Fruit fly (Drosophila melanogaster) whole organism, pupa: ENCODE results near the gene TkR99D.

Source experiments
- CG10348 ChIP-seq: fragments of 200-800 bp; sonication (Bioruptor generic); IDR thresholded peaks from 2 replicates; pipeline ENCODE4 v1.3.6; 2022; ENCODE audit warnings: missing biosample characterization, missing genetic modification characterization
- CG12605 ChIP-seq: fragments of 200-800 bp; sonication (Bioruptor generic); IDR thresholded peaks from 2 replicates; pipeline ENCODE4 v1.3.6; 2022; ENCODE audit warnings: missing biosample characterization, missing genetic modification characterization
- CG13204 ChIP-seq: fragments of 200-800 bp; sonication (Bioruptor generic); optimal IDR thresholded peaks from 2 replicates; lab custom pipeline; 2018; ENCODE audit warnings: missing biosample characterization, mild to moderate bottlenecking, missing genetic modification characterization, moderate library complexity
- CG14655 ChIP-seq: fragments of 200-800 bp; sonication (Bioruptor generic); optimal IDR thresholded peaks from 3 replicates; lab custom pipeline; 2017; ENCODE audit warnings: mild to moderate bottlenecking, missing biosample characterization, missing genetic modification reagents, missing genetic modification characterization
- CG15710 ChIP-seq: fragments of 200-800 bp; sonication (Bioruptor generic); optimal IDR thresholded peaks from 2 replicates; lab custom pipeline; 2018; ENCODE audit warnings: missing biosample characterization, mild to moderate bottlenecking, missing genetic modification characterization, moderate library complexity
- CG17806 ChIP-seq: fragments of 200-800 bp; sonication (Bioruptor generic); optimal IDR thresholded peaks from 2 replicates; lab custom pipeline; 2018; ENCODE audit warnings: missing biosample characterization, mild to moderate bottlenecking, missing genetic modification characterization, moderate library complexity
- CG32121 ChIP-seq: fragments of 200-800 bp; sonication (Bioruptor generic); IDR thresholded peaks from 2 replicates; pipeline ENCODE4 v1.3.6; 2022; ENCODE audit warnings: missing biosample characterization, missing genetic modification characterization
- CG34367 ChIP-seq: fragments of 200-800 bp; sonication (Bioruptor generic); optimal IDR thresholded peaks from 2 replicates; lab custom pipeline; 2018; ENCODE audit warnings: missing biosample characterization, mild to moderate bottlenecking, missing genetic modification characterization
- CG4496 ChIP-seq: fragments of 200-800 bp; sonication (Bioruptor generic); IDR thresholded peaks from 3 replicates; pipeline ENCODE4 v1.3.6; 2022; ENCODE audit warnings: missing biosample characterization, missing genetic modification characterization
- CG8159 ChIP-seq: fragments of 200-800 bp; sonication (Bioruptor generic); optimal IDR thresholded peaks from 3 replicates; lab custom pipeline; 2018; ENCODE audit warnings: missing biosample characterization, mild to moderate bottlenecking, missing genetic modification characterization, moderate library complexity
- CG8301 ChIP-seq: fragments of 200-800 bp; sonication (Bioruptor generic); optimal IDR thresholded peaks from 2 replicates; lab custom pipeline; 2018; ENCODE audit warnings: missing biosample characterization, mild to moderate bottlenecking, missing genetic modification characterization
- CG9948 ChIP-seq: fragments of 200-800 bp; sonication (Bioruptor generic); optimal IDR thresholded peaks from 2 replicates; lab custom pipeline; 2018; ENCODE audit warnings: missing biosample characterization, mild to moderate bottlenecking, missing genetic modification characterization, moderate library complexity
- D1 ChIP-seq: fragments of 200-800 bp; sonication (Bioruptor generic); optimal IDR thresholded peaks from 2 replicates; lab custom pipeline; 2018; ENCODE audit warnings: missing biosample characterization, mild to moderate bottlenecking, missing genetic modification characterization, moderate library complexity
- EcR ChIP-seq: fragments of 200-800 bp; sonication (Bioruptor generic); optimal IDR thresholded peaks from 3 replicates; lab custom pipeline; 2019; ENCODE audit warnings: missing biosample characterization, missing genetic modification characterization, mild to moderate bottlenecking, moderate library complexity, missing genetic modification reagents
- Ets98B ChIP-seq: fragments of 200-800 bp; sonication (Bioruptor generic); IDR thresholded peaks from 2 replicates; pipeline ENCODE4 v1.3.6; 2022; ENCODE audit warnings: missing biosample characterization, missing genetic modification characterization
- Pif1A ChIP-seq: fragments of 200-800 bp; sonication (Bioruptor generic); optimal IDR thresholded peaks from 3 replicates; lab custom pipeline; 2016; ENCODE audit warnings: missing biosample characterization, missing genetic modification characterization
- Pif1B ChIP-seq: fragments of 200-800 bp; sonication (Bioruptor generic); optimal IDR thresholded peaks from 3 replicates; lab custom pipeline; 2016; ENCODE audit warnings: missing biosample characterization, missing genetic modification characterization
- Snoo ChIP-seq: fragments of 200-800 bp; sonication (Bioruptor generic); optimal IDR thresholded peaks from 3 replicates; lab custom pipeline; 2017; ENCODE audit warnings: missing biosample characterization, mild to moderate bottlenecking, missing genetic modification characterization, inconsistent platforms
- fd96Ca ChIP-seq: fragments of 200-800 bp; sonication (Bioruptor generic); IDR thresholded peaks from 3 replicates; pipeline ENCODE4 v1.3.6; 2022; ENCODE audit warnings: missing biosample characterization, missing genetic modification characterization
- gl ChIP-seq: fragments of 200-800 bp; sonication (Bioruptor generic); optimal IDR thresholded peaks from 2 replicates; lab custom pipeline; 2018; ENCODE audit warnings: missing biosample characterization, mild to moderate bottlenecking, missing genetic modification characterization
- rn ChIP-seq: fragments of 200-800 bp; sonication (Bioruptor generic); IDR thresholded peaks from 2 replicates; pipeline ENCODE4 v1.3.6; 2022; ENCODE audit warnings: missing biosample characterization, missing genetic modification characterization

The TkR99D gene

dm6 chr3R:29981479-29981878, 12.2 kb upstream of the TkR99D start:
- TF ChIP-seq CG8159 (tag; lab: Kevin White, UChicago), result peak; percentile 15
- no peak for TF ChIP-seq CG15710
- TF ChIP-seq Ets98B (GFP tag; lab: Robert Waterston, UW), result peak; percentile 23; the same call in 1 of the 2 replicates
- no peak for TF ChIP-seq fd96Ca (GFP tag; lab: Robert Waterston, UW)
- TF ChIP-seq Pif1A, result no peak
- TF ChIP-seq CG14655, result peak; percentile 40
- TF ChIP-seq CG13204 (GFP tag; lab: Kevin White, UChicago), result no peak
- TF ChIP-seq CG10348 (GFP tag; lab: Robert Waterston, UW), result no peak
- peak; percentile 3 for TF ChIP-seq CG17806 (tag; lab: Kevin White, UChicago)
- no peak for TF ChIP-seq Snoo (tag; lab: Kevin White, UChicago)
- TF ChIP-seq D1 (tag; lab: Kevin White, UChicago), result no peak
- peak; percentile 8; the same call in 1 of the 2 replicates for TF ChIP-seq CG32121 (GFP tag; lab: Robert Waterston, UW)
- no peak for TF ChIP-seq gl (tag; lab: Kevin White, UChicago)
- TF ChIP-seq CG9948 (tag; lab: Kevin White, UChicago), result no peak
- TF ChIP-seq CG12605 (GFP tag; lab: Robert Waterston, UW), result peak; percentile 14; the same call in 1 of the 2 replicates
- no peak for TF ChIP-seq Pif1B (GFP tag; lab: Kevin White, UChicago)
- peak; percentile 72 for TF ChIP-seq CG4496 (GFP tag; lab: Robert Waterston, UW)
- no peak for TF ChIP-seq rn (GFP tag; lab: Robert Waterston, UW)
- TF ChIP-seq CG34367, result no peak
- TF ChIP-seq EcR, result no peak
- peak; percentile 57 for TF ChIP-seq CG8301 (tag; lab: Kevin White, UChicago)

dm6 chr3R:29978595-29978994, 9.3 kb upstream of the TkR99D start:
- TF ChIP-seq CG15710 (peak; percentile 33), Pif1A (peak; percentile 19), CG14655 (peak; percentile 14), CG34367 (peak; percentile 5), Ets98B (GFP tag; lab: Robert Waterston, UW) (no peak), CG8159 (tag; lab: Kevin White, UChicago) (peak; percentile 41), D1 (tag; lab: Kevin White, UChicago) (no peak), fd96Ca (GFP tag; lab: Robert Waterston, UW) (no peak), CG17806 (tag; lab: Kevin White, UChicago) (no peak), Pif1B (GFP tag; lab: Kevin White, UChicago) (no peak)

dm6 chr3R:29963102-29963501, 6.1 kb downstream of the TkR99D start:
- TF ChIP-seq Ets98B (GFP tag; lab: Robert Waterston, UW) (no peak), CG32121 (GFP tag; lab: Robert Waterston, UW) (no peak), CG15710 (no peak), CG8301 (tag; lab: Kevin White, UChicago) (no peak), CG8159 (tag; lab: Kevin White, UChicago) (no peak), Snoo (tag; lab: Kevin White, UChicago) (no peak), Pif1A (no peak), CG4496 (GFP tag; lab: Robert Waterston, UW) (no peak), CG34367 (no peak), CG17806 (tag; lab: Kevin White, UChicago) (no peak), rn (GFP tag; lab: Robert Waterston, UW) (no peak), fd96Ca (GFP tag; lab: Robert Waterston, UW) (no peak), Pif1B (GFP tag; lab: Kevin White, UChicago) (no peak)

- peak; percentile 9 for TF ChIP-seq CG14655
- peak; percentile 58; the same call in 2 of the 3 replicates for TF ChIP-seq CG4496 (GFP tag; lab: Robert Waterston, UW)
- TF ChIP-seq fd96Ca (GFP tag; lab: Robert Waterston, UW), result no peak
- no peak for TF ChIP-seq rn (GFP tag; lab: Robert Waterston, UW)
- TF ChIP-seq CG8159 (tag; lab: Kevin White, UChicago), result peak; percentile 34
- TF ChIP-seq, all 21 proteins: peak for 3
These were observed 9.9 kb downstream of the TkR99D start for dm6 chr3R:29959329-29959728.

dm6 chr3R:29935756-29936155, 33.5 kb downstream of the TkR99D start, which contains the start of the genes eIF2Balpha and Vps13B:
Gene eIF2Balpha, minus strand, starts transcription at chr3R:29935888.
Gene Vps13B, plus strand, starts transcription at chr3R:29935978.
- TF ChIP-seq fd96Ca (GFP tag; lab: Robert Waterston, UW), result peak; percentile 25; the same call in 1 of the 3 replicates
- TF ChIP-seq CG8301 (tag; lab: Kevin White, UChicago), result no peak
- TF ChIP-seq, all 21 proteins: peak for 1

dm6 chr3R:29933007-29933464, 36.2 kb downstream of the TkR99D start, which contains the start of the genes Cog7, CG42557 and CG42558:
Gene Cog7, minus strand, starts transcription at chr3R:29933057.
Gene CG42557, plus strand, starts transcription at chr3R:29933287.
Gene CG42558, plus strand, starts transcription at chr3R:29933287.
- TF ChIP-seq Ets98B (GFP tag; lab: Robert Waterston, UW), result no peak
- no peak for TF ChIP-seq CG12605 (GFP tag; lab: Robert Waterston, UW)
- no peak for TF ChIP-seq CG17806 (tag; lab: Kevin White, UChicago)
- no peak for TF ChIP-seq gl (tag; lab: Kevin White, UChicago)
- TF ChIP-seq CG13204 (GFP tag; lab: Kevin White, UChicago), result no peak
- TF ChIP-seq CG8301 (tag; lab: Kevin White, UChicago), result no peak
